Fruit fly (Drosophila melanogaster): ENCODE data around the gene tutl.

dm6 chr2L:4348545-4348944 lies 65.6 kb downstream of the tutl start:
- TF ChIP-seq CG8478 (optimal IDR thresholded peaks at IDR 0.05) (no peak), CTCF (optimal IDR thresholded peaks at IDR 0.05) (no peak)

Data from S2 (cell line).